Fruit fly (Drosophila melanogaster) whole organism, pupa: ENCODE results near the gene Bre1.
A peak's percentile ranks its signal among the peaks of the same experiment; 100 is the strongest.

Source experiments
- CG15710 ChIP-seq: fragments of 200-800 bp; sonication (Bioruptor generic); optimal IDR thresholded peaks from 2 replicates; lab custom pipeline; 2018; ENCODE audit warnings: missing biosample characterization, mild to moderate bottlenecking, missing genetic modification characterization, moderate library complexity
- CG32121 ChIP-seq: fragments of 200-800 bp; sonication (Bioruptor generic); IDR thresholded peaks from 2 replicates; pipeline ENCODE4 v1.3.6; 2022; ENCODE audit warnings: missing biosample characterization, missing genetic modification characterization
- Pif1A ChIP-seq: fragments of 200-800 bp; sonication (Bioruptor generic); optimal IDR thresholded peaks from 3 replicates; lab custom pipeline; 2016; ENCODE audit warnings: missing biosample characterization, missing genetic modification characterization
- fd96Ca ChIP-seq: fragments of 200-800 bp; sonication (Bioruptor generic); IDR thresholded peaks from 3 replicates; pipeline ENCODE4 v1.3.6; 2022; ENCODE audit warnings: missing biosample characterization, missing genetic modification characterization
- rn ChIP-seq: fragments of 200-800 bp; sonication (Bioruptor generic); IDR thresholded peaks from 2 replicates; pipeline ENCODE4 v1.3.6; 2022; ENCODE audit warnings: missing biosample characterization, missing genetic modification characterization

dm6 chr3L:5808540-5809200, 14.7 kb upstream of the Bre1 start:
- TF ChIP-seq Pif1A (GFP tag; lab: Kevin White, UChicago): no peak
- no peak for TF ChIP-seq rn (GFP tag; lab: Robert Waterston, UW)
- TF ChIP-seq CG32121 (GFP tag; lab: Robert Waterston, UW): peak; percentile 80
- no peak for TF ChIP-seq fd96Ca
- no peak for TF ChIP-seq CG15710 (tag; lab: Kevin White, UChicago)
